Worm (Caenorhabditis elegans): ENCODE results near the gene C15H9.11.

Gene C15H9.11

ce11 chrX:6087676-6088075, 15.5 kb downstream of the C15H9.11 start, which contains the start of gene C45B2.8:
Gene C45B2.8, plus strand, starts transcription at chrX:6087976.
- no peak for TF ChIP-seq unc-130 (GFP tag; optimal IDR thresholded peaks at IDR 0.05)
- no peak for TF ChIP-seq ztf-28 (GFP tag; IDR thresholded peaks at IDR 0.05)

- TF ChIP-seq xnd-1 (tag; optimal IDR thresholded peaks at IDR 0.05) (no peak), hmg-20 (GFP tag; IDR thresholded peaks at IDR 0.05) (no peak), pbrm-1 (GFP tag; IDR thresholded peaks at IDR 0.05) (no peak)
These were observed 17.4 kb downstream of the C15H9.11 start, which contains the start of gene C45B2.1 for ce11 chrX:6085824-6086223. Gene C45B2.1, plus strand, starts transcription at chrX:6086124.

- no peak for TF ChIP-seq gei-17 (GFP tag; optimal IDR thresholded peaks at IDR 0.05)
- no peak for TF ChIP-seq nhr-90 (tag; optimal IDR thresholded peaks at IDR 0.05)
- no peak for TF ChIP-seq F52B5.7 (tag; optimal IDR thresholded peaks at IDR 0.05)
- no peak for TF ChIP-seq Y53F4B.3 (GFP tag; IDR thresholded peaks at IDR 0.05)
- TF ChIP-seq nhr-80 (tag; optimal IDR thresholded peaks at IDR 0.05): no peak
- no peak for TF ChIP-seq lin-54 (GFP tag; optimal IDR thresholded peaks at IDR 0.05)
- no peak for TF ChIP-seq F33H1.4 (GFP tag; IDR thresholded peaks at IDR 0.05)
- TF ChIP-seq F37B4.10 (GFP tag; IDR thresholded peaks at IDR 0.05): no peak
- TF ChIP-seq lin-35 (GFP tag; optimal IDR thresholded peaks at IDR 0.05): no peak
- TF ChIP-seq pha-4 (tag; optimal IDR thresholded peaks at IDR 0.05): no peak
- TF ChIP-seq ccch-3 (GFP tag; optimal IDR thresholded peaks at IDR 0.05): no peak
- TF ChIP-seq hlh-12 (tag; optimal IDR thresholded peaks at IDR 0.05): no peak
- no peak for TF ChIP-seq ztf-18 (tag; optimal IDR thresholded peaks at IDR 0.05)
- no peak for TF ChIP-seq Y79H2A.3 (GFP tag; conservative IDR thresholded peaks at IDR 0.05)
These were observed 18.8 kb downstream of the C15H9.11 start, which contains the start of gene C45B2.2 for ce11 chrX:6084439-6084838. Gene C45B2.2, plus strand, starts transcription at chrX:6084739.

ce11 chrX:6082660-6083059, 20.5 kb downstream of the C15H9.11 start, which contains the start of gene C45B2.3:
Gene C45B2.3, plus strand, starts transcription at chrX:6082960.
- no peak for TF ChIP-seq akir-1 (GFP tag; optimal IDR thresholded peaks at IDR 0.05)
- no peak for TF ChIP-seq F37B4.10 (GFP tag; IDR thresholded peaks at IDR 0.05)
- no peak for TF ChIP-seq ZK185.1 (tag; optimal IDR thresholded peaks at IDR 0.05; ENCODE audit: poor library complexity, severe bottlenecking)
- TF ChIP-seq somi-1 (GFP tag; optimal IDR thresholded peaks at IDR 0.05): no peak
- no peak for TF ChIP-seq aptf-2 (GFP tag; conservative IDR thresholded peaks at IDR 0.05)
- no peak for TF ChIP-seq ztf-25 (GFP tag; IDR thresholded peaks at IDR 0.05)
- TF ChIP-seq K11D2.4 (GFP tag; IDR thresholded peaks at IDR 0.05): no peak
- no peak for TF ChIP-seq tbp1 (GFP tag; optimal IDR thresholded peaks at IDR 0.05)
- TF ChIP-seq nhr-90 (tag; optimal IDR thresholded peaks at IDR 0.05): no peak
- no peak for TF ChIP-seq pha-4 (tag; optimal IDR thresholded peaks at IDR 0.05)

ce11 chrX:6081793-6082192, 21.4 kb downstream of the C15H9.11 start:
- no peak for TF ChIP-seq Y79H2A.3 (GFP tag; conservative IDR thresholded peaks at IDR 0.05)
- no peak for TF ChIP-seq nhr-120 (GFP tag; IDR thresholded peaks at IDR 0.05)
- TF ChIP-seq F33H1.4 (GFP tag; IDR thresholded peaks at IDR 0.05): no peak
- no peak for TF ChIP-seq snpc-1.1 (tag; optimal IDR thresholded peaks at IDR 0.05; ENCODE audit: insufficient read depth)
- TF ChIP-seq sptf-2 (GFP tag; optimal IDR thresholded peaks at IDR 0.05): no peak
- TF ChIP-seq athp-1 (tag; optimal IDR thresholded peaks at IDR 0.05): no peak
- TF ChIP-seq die-1 (tag; optimal IDR thresholded peaks at IDR 0.05): no peak
- TF ChIP-seq dpff-1 (tag; optimal IDR thresholded peaks at IDR 0.05): no peak
- TF ChIP-seq aptf-3 (GFP tag; IDR thresholded peaks at IDR 0.05): no peak
- TF ChIP-seq T07F8.4 (tag; optimal IDR thresholded peaks at IDR 0.05): no peak

All from whole organism, young adult.